Worm (Caenorhabditis elegans): Measurements from ENCODE around the gene F07F6.7.

DNA sequence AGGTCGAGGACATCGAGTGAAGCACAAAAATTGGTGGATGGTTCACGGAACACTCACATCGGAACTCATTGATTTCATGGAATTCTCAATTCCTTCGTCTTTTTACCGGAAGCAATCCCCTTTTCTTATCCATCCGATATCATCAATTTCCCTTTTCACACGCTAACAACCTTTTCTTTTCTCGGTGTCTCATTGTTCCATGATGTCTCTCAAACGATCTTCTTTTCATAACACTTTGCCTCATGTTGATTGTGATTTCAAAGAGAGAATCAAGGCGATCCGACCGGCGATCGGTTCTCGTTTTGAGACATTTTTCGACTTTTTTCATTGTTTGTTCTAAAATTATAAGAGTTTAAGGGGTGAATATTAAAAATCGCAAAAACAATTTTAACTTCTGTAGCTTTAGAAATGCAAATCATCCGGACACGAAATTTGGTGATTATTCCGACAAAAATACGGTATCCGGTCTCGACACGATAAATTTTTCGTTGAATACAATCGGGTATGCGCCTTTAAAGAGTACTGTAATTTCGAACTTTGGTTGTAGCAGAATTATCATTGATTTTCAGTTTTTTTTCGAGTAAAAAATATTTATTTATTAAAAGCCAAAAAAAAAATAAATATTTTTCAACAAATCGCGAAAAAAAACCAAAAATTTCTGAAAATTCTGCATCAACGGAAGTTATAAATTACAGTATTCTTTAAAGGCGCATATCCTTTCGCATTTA, 35.2 kb upstream of the F07F6.7 start:
- TF ChIP-seq jun-1 (tag; optimal IDR thresholded peaks at IDR 0.05) (no peak), F37D6.2 (tag; optimal IDR thresholded peaks at IDR 0.05) (no peak), nhr-25 (tag; optimal IDR thresholded peaks at IDR 0.05; ENCODE audit: borderline replicate concordance, insufficient read depth) (no peak), F44E2.7 (GFP tag; IDR thresholded peaks at IDR 0.05) (no peak), aly-2 (tag; optimal IDR thresholded peaks at IDR 0.05) (no peak)

Measured in whole organism, L4 larva.